Fruit fly (Drosophila melanogaster) ovary, adult (tissue): ENCODE data around the gene CG13097.

ENCODE experiments used
- CG17801 ChIP-seq: fragments of 200-800 bp; optimal IDR thresholded peaks from 2 replicates; lab custom pipeline; 2019; ENCODE audit warnings: missing biosample characterization, mild to moderate bottlenecking, missing genetic modification characterization, moderate library complexity; ENCODE audit not compliant: partially characterized antibody

CG13097 gene

dm6 chr2L:8535394-8536176, 20.9 kb upstream of the CG13097 start:
- TF ChIP-seq CG17801: peak; percentile 89

DNA sequence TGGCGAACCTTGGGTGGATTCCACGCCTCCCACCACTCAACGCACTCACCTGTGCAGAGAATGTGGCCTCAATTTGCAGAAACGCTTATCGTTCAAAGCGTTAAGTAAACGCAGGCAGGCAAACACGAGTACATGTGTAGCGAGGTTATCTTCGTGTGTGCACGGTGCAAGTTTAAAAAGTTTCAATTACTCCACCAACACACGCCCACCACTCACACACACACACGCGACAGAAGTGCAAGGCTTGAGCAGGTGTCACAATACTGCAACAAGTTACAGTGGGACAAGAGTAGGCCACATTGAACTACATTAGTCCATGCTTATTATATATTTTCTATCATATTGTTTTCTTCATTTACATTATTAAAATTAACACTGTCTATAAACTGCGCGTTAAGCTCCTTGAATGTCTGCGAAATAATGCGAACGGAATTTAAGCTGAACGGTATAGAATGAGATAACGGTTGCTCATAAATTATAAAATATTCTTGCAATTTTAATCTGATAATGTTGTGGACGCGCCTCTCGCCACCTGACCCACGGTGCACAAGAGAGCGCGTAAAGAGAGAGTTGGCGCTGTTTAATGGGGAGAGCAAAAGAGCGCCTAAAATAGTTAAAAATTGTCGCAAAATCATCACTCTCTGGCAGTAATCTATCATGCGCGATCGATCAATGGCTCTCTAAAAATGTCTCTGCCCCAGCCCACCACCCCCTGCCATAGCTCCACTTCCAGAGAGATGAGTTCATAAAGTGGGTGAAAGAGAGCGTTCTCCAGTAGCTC, 20.0 kb upstream of the CG13097 start:
- TF ChIP-seq CG17801: peak; percentile 96

DNA sequence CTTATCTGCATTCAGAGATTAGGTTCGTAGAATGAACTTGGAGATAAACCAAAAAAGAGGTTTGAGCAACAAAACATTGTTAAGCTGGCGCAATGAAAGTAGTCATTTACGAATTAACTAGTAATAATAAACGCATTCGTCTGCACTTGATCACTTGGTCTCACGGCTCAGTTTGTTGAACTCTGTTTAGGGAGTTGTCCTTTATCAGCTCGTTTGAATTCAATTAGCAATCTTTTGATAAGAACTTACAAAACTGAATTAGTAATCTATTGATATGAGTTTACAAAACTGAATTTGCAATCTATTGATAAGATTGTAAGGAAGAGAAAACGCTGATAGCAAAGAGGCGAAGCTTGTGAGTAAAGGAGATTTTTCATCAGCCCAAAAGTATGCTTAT, 19.4 kb upstream of the CG13097 start:
- no peak for TF ChIP-seq CG17801

- no peak for TF ChIP-seq CG17801
Measured at dm6 chr2L:8533632-8534031, 19.0 kb upstream of the CG13097 start.

- TF ChIP-seq CG17801: no peak
Measured at dm6 chr2L:8532790-8533189, 18.1 kb upstream of the CG13097 start.

dm6 chr2L:8530189-8530588, 15.5 kb upstream of the CG13097 start:
- TF ChIP-seq CG17801: no peak

DNA sequence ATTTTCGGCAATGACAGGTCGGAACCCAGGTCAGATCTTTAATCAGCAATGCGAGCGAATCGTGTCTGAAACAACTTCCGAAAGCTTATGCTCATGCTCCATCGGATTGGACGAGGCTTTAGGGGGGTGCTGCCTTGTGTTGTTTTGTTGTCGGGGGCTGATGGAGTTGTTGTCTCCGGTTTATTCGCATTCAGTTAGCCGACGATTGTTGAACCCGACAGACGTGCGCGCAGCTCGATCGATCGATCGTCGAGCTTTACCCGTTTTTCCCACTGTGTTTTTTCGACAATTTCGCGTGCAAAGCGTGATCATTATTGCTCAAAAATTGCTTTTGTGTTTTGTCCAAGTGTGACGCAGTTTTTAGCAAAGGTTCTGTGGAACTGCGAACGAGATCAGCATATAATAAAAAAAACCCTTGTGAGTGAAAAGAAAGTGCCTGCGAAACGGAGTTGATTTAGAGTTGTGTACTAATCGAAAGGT, 14.3 kb upstream of the CG13097 start, which contains the start of gene CG17834:
CG17834 (plus strand) TSS at position 191 of the 480 bp plus-strand sequence.
- TF ChIP-seq CG17801: no peak

dm6 chr2L:8528318-8528717, 13.7 kb upstream of the CG13097 start, which contains the start of the genes lmgA and lmgB:
Gene lmgA (minus strand): TSS chr2L:8528618.
Gene lmgB (minus strand): TSS chr2L:8528618.
- TF ChIP-seq CG17801: peak; percentile 55

DNA sequence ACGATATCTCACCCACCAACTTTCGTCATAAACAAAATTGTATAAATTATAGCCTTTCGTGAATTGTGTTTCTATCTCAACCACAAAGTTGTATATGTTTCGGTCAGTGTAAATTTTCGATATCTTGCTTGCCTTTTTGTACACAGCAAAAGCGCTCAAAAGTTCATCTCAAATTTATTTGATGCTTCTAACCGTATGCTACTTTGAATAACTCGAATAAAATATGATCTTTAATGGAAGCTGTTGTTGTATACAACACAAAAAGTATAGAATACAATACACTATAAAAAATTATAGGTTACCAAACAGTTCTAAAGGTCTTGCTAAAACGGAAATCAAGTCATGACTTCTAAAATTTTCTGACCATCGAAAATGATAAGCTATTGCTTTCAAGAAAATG, 10.3 kb upstream of the CG13097 start:
- no peak for TF ChIP-seq CG17801

DNA sequence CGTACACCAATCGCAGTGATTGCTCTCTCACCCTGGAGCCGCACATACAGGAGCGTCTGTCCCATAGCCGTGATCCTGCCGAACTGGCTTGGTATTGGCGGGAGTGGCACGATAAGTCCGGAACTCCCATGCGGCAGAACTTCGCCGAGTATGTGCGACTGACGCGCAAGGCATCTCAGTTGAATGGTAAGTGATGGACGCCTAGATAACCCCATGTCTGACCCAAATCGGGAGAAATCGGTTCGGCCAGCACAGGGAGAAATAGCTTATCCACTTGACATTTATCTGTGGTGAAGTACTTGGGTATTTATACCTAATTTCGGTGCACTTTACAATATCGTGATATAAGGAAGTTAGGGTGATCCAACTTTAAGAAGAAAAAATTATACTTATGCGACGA, 8.1 kb upstream of the CG13097 start:
- TF ChIP-seq CG17801: no peak

dm6 chr2L:8521724-8522309, 7.1 kb upstream of the CG13097 start, which contains the start of gene Acer:
Gene Acer (plus strand): TSS chr2L:8521933.
- peak; percentile 46 for TF ChIP-seq CG17801

dm6 chr2L:8519390-8519789, 4.7 kb upstream of the CG13097 start, which contains the start of gene Sgp:
Gene Sgp (plus strand): TSS chr2L:8519690.
- no peak for TF ChIP-seq CG17801

DNA sequence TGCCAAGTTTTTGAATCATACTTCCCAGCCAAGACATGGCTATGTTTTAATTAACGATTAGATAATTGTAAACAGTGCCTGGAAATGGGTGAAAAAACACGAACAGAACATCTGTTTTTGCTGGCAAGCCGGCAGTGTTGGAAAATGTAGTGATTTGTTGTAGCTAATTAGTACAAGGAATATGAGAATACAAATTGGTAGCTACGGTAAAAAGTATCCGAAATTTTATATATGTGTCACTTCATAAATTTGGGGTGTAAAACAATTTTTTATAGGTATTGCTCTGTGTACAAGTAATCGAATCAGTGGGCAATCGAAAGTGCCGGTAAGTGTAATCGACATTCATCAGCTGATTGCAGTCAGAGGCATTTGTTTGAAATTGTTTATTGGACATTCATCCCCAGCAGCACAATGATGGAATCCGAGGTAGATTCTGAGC, 2.6 kb upstream of the CG13097 start, which contains the start of the genes mRpL51 and Uba4:
mRpL51 (minus strand) TSS at position 125 of the 439 bp plus-strand sequence.
Uba4 (plus strand) TSS at position 156 of the 439 bp plus-strand sequence.
- peak; percentile 53 for TF ChIP-seq CG17801

DNA sequence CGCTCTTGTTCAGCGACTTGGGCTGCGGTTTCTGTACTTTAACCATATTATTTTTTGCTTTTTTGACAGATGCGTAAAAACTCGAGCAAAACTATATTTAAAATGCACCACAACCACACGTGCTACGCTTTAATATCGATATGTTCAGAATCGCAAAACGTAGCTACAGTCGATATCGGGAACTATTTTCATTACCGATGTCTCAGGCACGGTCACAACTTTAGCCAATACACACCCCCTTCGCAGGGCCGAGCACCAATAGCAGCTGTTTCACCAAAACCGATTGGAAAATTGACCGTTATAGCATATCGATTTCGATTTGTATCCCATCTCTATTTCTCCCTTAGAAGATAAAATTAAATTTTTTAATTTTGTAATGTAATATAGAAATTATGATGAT, 2.9 kb downstream of the CG13097 start, which contains the start of gene CG13096:
CG13096 (minus strand) TSS at position 144 of the 400 bp plus-strand sequence.
- no peak for TF ChIP-seq CG17801

DNA sequence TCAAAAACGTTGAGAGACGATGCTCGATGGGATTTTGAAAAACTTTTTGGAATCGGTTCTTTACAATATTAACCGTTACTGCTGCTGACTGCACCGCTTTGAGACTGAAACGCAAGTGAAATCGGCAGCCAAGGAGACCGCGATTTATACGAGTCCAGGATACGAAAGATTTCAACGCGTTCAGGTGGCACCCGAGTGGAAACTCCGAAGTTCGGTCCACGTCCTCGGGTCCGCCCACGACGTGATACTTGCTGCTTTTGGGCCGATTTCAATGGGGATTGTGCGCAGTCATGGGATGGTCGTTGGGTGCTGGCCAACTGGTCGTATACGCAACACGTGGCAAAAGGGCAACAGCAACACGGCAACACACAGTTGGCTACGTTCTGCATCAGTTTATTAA, 7.9 kb downstream of the CG13097 start, which contains the start of gene Dh31:
Dh31 (minus strand) TSS at position 117 of the 400 bp plus-strand sequence.
- TF ChIP-seq CG17801: no peak

- TF ChIP-seq CG17801: no peak
Measured at dm6 chr2L:8496269-8496668, 18.4 kb downstream of the CG13097 start, which contains the start of gene Bace. Gene Bace (minus strand): TSS chr2L:8496307.
